Fruit fly (Drosophila melanogaster) whole organism, wandering third instar larva: ENCODE measurements around the gene mRpS26.

Experiments
- CG32264 ChIP-seq: fragments of 200-800 bp; sonication (Bioruptor generic); optimal IDR thresholded peaks from 2 replicates; lab custom pipeline; 2016; ENCODE audit warnings: missing biosample characterization, missing genetic modification characterization
- CrebA ChIP-seq: fragments of 200-800 bp; sonication (Bioruptor generic); optimal IDR thresholded peaks from 2 replicates; lab custom pipeline; 2016; ENCODE audit warnings: missing biosample characterization, mild to moderate bottlenecking, missing genetic modification characterization, borderline replicate concordance
- Dfd ChIP-seq: fragments of >200 bp; optimal IDR thresholded peaks from 2 replicates; lab custom pipeline; 2017; ENCODE audit warnings: missing biosample characterization, missing genetic modification characterization
- Dif ChIP-seq: fragments of 200-275, 200-300 bp; sonication (Bioruptor generic); optimal IDR thresholded peaks from 2 replicates; lab custom pipeline; 2018; ENCODE audit warnings: missing biosample characterization, missing genetic modification characterization; ENCODE audit not compliant: partially characterized antibody
- GATAd ChIP-seq: sonication (Bioruptor generic); optimal IDR thresholded peaks from 2 replicates; lab custom pipeline; 2016; ENCODE audit warnings: missing biosample characterization, missing genetic modification characterization
- HLH106 ChIP-seq: fragments of 200-800 bp; optimal IDR thresholded peaks from 3 replicates; lab custom pipeline; 2019; ENCODE audit warnings: missing biosample characterization, mild to moderate bottlenecking, missing genetic modification characterization, moderate library complexity
- Hnf4 ChIP-seq: fragments of 200-800 bp; sonication (Bioruptor generic); optimal IDR thresholded peaks from 2 replicates; lab custom pipeline; 2016; ENCODE audit warnings: missing biosample characterization, mild to moderate bottlenecking, missing genetic modification characterization
- Hr78 ChIP-seq: fragments of >200 bp; optimal IDR thresholded peaks from 2 replicates; lab custom pipeline; 2017; ENCODE audit warnings: missing biosample characterization, missing genetic modification characterization
- Hr83 ChIP-seq: fragments of 200-300 bp; sonication (Bioruptor generic); optimal IDR thresholded peaks from 2 replicates; lab custom pipeline; 2016; ENCODE audit warnings: missing biosample characterization, mild to moderate bottlenecking, missing genetic modification characterization, moderate library complexity; ENCODE audit not compliant: poor library complexity, severe bottlenecking
- Mio ChIP-seq: sonication (Bioruptor generic); optimal IDR thresholded peaks from 2 replicates; lab custom pipeline; 2016; ENCODE audit warnings: missing biosample characterization, missing genetic modification characterization
- N ChIP-seq: fragments of >200 bp; optimal IDR thresholded peaks from 2 replicates; lab custom pipeline; 2018; ENCODE audit warnings: missing biosample characterization, missing external identifiers, missing genetic modification characterization
- OdsH ChIP-seq: fragments of 200-800 bp; sonication (Bioruptor generic); optimal IDR thresholded peaks from 2 replicates; lab custom pipeline; 2016; ENCODE audit warnings: missing biosample characterization, mild to moderate bottlenecking, missing genetic modification characterization
- Rel ChIP-seq, 2 experiments: fragments of 200-800 bp; sonication (Bioruptor generic) in 1 of 2; optimal IDR thresholded peaks; 2 replicates in 1 of 2; 3 replicates in 1 of 2; lab custom pipeline; 2016 to 2019; ENCODE audit warnings: mild to moderate bottlenecking in 2 of 2, missing biosample characterization in 2 of 2, missing genetic modification characterization in 2 of 2, moderate library complexity in 1 of 2
- Sp1 ChIP-seq: fragments of 200-800 bp; sonication (Bioruptor generic); optimal IDR thresholded peaks from 3 replicates; lab custom pipeline; 2019; ENCODE audit warnings: missing biosample characterization, mild to moderate bottlenecking, missing genetic modification characterization, moderate library complexity
- Vsx2 ChIP-seq: fragments of 200-300, 225-300 bp; sonication (Bioruptor generic); optimal IDR thresholded peaks from 2 replicates; lab custom pipeline; 2018; ENCODE audit warnings: missing biosample characterization, missing genetic modification characterization; ENCODE audit not compliant: partially characterized antibody
- br ChIP-seq: fragments of 200-800 bp; sonication (Bioruptor generic); optimal IDR thresholded peaks from 2 replicates; lab custom pipeline; 2016; ENCODE audit warnings: missing biosample characterization, missing genetic modification characterization
- brk ChIP-seq: fragments of 200-800 bp; sonication (Bioruptor generic); optimal IDR thresholded peaks from 2 replicates; lab custom pipeline; 2016; ENCODE audit warnings: missing biosample characterization, mild to moderate bottlenecking, missing genetic modification characterization
- dl ChIP-seq, 2 experiments: fragments of 175-275, 200-275 bp in 1 of 2; fragments of 200-275 bp in 1 of 2; sonication (Bioruptor generic); optimal IDR thresholded peaks; lab custom pipeline; 2018; ENCODE audit warnings: mild to moderate bottlenecking in 2 of 2, missing biosample characterization in 2 of 2, missing genetic modification characterization in 2 of 2, moderate library complexity in 2 of 2; ENCODE audit not compliant: partially characterized antibody in 2 of 2, insufficient read depth in 1 of 2
- dsf ChIP-seq: sonication (Bioruptor generic); optimal IDR thresholded peaks from 2 replicates; lab custom pipeline; 2016; ENCODE audit warnings: missing biosample characterization, missing genetic modification characterization, borderline replicate concordance
- ey ChIP-seq: fragments of 200-800 bp; sonication (Bioruptor generic); optimal IDR thresholded peaks from 2 replicates; lab custom pipeline; 2016; ENCODE audit warnings: missing biosample characterization, missing genetic modification characterization
- foxo ChIP-seq, 2 experiments: fragments of 200-800 bp; sonication (Bioruptor generic); optimal IDR thresholded peaks; 2 replicates in 1 of 2; 3 replicates in 1 of 2; lab custom pipeline; 2016 to 2017; ENCODE audit warnings: missing biosample characterization in 2 of 2, missing genetic modification characterization in 2 of 2
- h ChIP-seq: fragments of 200-800 bp; sonication (Bioruptor generic); optimal IDR thresholded peaks from 3 replicates; lab custom pipeline; 2016; ENCODE audit warnings: missing biosample characterization, mild to moderate bottlenecking, missing genetic modification characterization
- jim ChIP-seq: fragments of 175-275, 200-325 bp; sonication (Bioruptor generic); optimal IDR thresholded peaks from 2 replicates; lab custom pipeline; 2016; ENCODE audit warnings: missing biosample characterization, mild to moderate bottlenecking, missing genetic modification characterization
- lola ChIP-seq: fragments of >200 bp; optimal IDR thresholded peaks from 2 replicates; lab custom pipeline; 2017; ENCODE audit warnings: missing biosample characterization, missing genetic modification characterization
- pan ChIP-seq: fragments of >200 bp; optimal IDR thresholded peaks from 2 replicates; lab custom pipeline; 2017
- psq ChIP-seq: fragments of 200-800 bp; sonication (Bioruptor generic); optimal IDR thresholded peaks from 3 replicates; lab custom pipeline; 2017; ENCODE audit warnings: missing biosample characterization, mild to moderate bottlenecking, missing genetic modification characterization, moderate library complexity
- rgr ChIP-seq: fragments of 200-800 bp; sonication (Bioruptor generic); optimal IDR thresholded peaks from 3 replicates; lab custom pipeline; 2016; ENCODE audit warnings: missing biosample characterization, mild to moderate bottlenecking, missing genetic modification characterization
- sage ChIP-seq: fragments of 200-800 bp; sonication (Bioruptor generic); optimal IDR thresholded peaks from 2 replicates; lab custom pipeline; 2016; ENCODE audit warnings: missing biosample characterization, mild to moderate bottlenecking, missing genetic modification characterization
- sv ChIP-seq: fragments of 200-800 bp; sonication (Bioruptor generic); optimal IDR thresholded peaks from 3 replicates; lab custom pipeline; 2016; ENCODE audit warnings: missing biosample characterization, missing genetic modification characterization
- woc ChIP-seq: sonication (Bioruptor generic); optimal IDR thresholded peaks from 2 replicates; lab custom pipeline; 2016; ENCODE audit warnings: missing biosample characterization, mild to moderate bottlenecking, missing genetic modification characterization

The mRpS26 gene

DNA sequence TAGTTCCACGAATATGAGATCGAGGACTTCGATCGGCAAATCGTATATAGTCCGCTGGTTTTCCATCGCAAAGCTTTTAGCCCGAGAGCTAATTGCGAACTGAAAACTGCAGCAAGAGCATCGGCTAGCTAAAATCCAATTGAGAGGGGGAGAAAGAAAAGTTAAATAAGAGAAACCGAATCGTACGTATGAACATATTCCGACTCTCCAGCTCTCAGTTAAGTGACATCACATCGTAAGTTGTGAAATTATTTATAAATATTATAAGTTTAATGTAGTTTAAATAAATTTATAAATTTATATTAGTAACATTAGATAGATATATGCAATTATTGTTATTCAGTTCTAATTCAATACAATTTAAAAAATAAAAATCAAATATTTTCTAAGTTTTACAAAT is 36.3 kb upstream of the mRpS26 start, which contains the start of gene CG44006:
Gene CG44006, minus strand, starts transcription at position 101 of the 400 bp plus-strand sequence.
- TF ChIP-seq N (GFP tag; lab: Kevin White, UChicago) (no peak), Hr83 (GFP tag; lab: Kevin White, UChicago) (no peak), Rel (GFP tag; optimal IDR thresholded peaks at IDR 0.05; lab: Kevin White, UChicago) (no peak), Rel (tag; optimal IDR thresholded peaks at IDR 0.05; lab: Kevin White, UChicago) (no peak), Mio (no peak), brk (GFP tag; lab: Kevin White, UChicago) (no peak), foxo (GFP tag; optimal IDR thresholded peaks at IDR 0.05; lab: Kevin White, UChicago) (no peak), Hr78 (GFP tag; lab: Kevin White, UChicago) (no peak), dl (GFP tag; optimal IDR thresholded peaks at IDR 0.05; lab: Kevin White, UChicago; ENCODE audit: insufficient read depth in 1 of 2, partially characterized antibody in 2 of 2) (no peak), Vsx2 (GFP tag; lab: Kevin White, UChicago) (no peak), ey (no peak), woc (GFP tag; lab: Kevin White, UChicago) (no peak), Dif (no peak), lola (GFP tag; lab: Kevin White, UChicago) (no peak), CG32264 (GFP tag; lab: Kevin White, UChicago) (no peak)
- TF ChIP-seq, all 38 proteins: peak for 0

DNA sequence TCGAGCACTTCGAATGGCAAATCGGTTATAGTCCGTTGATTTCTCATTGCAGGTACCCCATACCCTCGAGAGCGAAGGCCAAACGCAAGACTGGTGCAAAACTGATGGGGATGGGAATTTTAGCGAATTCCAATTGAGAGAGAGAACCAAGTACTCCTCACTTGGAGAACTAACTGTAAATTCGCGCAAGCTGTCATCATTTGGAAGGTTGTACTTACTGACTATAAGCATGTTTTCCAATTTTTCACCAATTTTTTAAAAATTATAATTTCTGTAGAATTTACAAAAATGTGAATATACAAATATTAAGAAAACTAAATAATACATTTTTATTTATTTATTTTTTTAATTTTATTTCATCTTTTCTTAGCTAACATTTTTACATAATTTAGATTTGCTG is 34.4 kb upstream of the mRpS26 start, which contains the start of gene CG44005:
Gene CG44005, minus strand, starts transcription at position 101 of the 400 bp plus-strand sequence.
- TF ChIP-seq brk (GFP tag; lab: Kevin White, UChicago), result no peak
- no peak for TF ChIP-seq pan (lab: Kevin White, UChicago)
- TF ChIP-seq HLH106 (tag; lab: Kevin White, UChicago), result no peak
- no peak for TF ChIP-seq sage (GFP tag; lab: Kevin White, UChicago)
- no peak for TF ChIP-seq dl (GFP tag; optimal IDR thresholded peaks at IDR 0.05; lab: Kevin White, UChicago; ENCODE audit: insufficient read depth in 1 of 2, partially characterized antibody in 2 of 2)
- TF ChIP-seq sv (GFP tag; lab: Kevin White, UChicago), result no peak
- TF ChIP-seq CrebA (GFP tag; lab: Kevin White, UChicago), result no peak
- no peak for TF ChIP-seq jim (GFP tag; lab: Kevin White, UChicago)
- TF ChIP-seq Rel (GFP tag; optimal IDR thresholded peaks at IDR 0.05; lab: Kevin White, UChicago), result no peak
- no peak for TF ChIP-seq Rel (tag; optimal IDR thresholded peaks at IDR 0.05; lab: Kevin White, UChicago)
- no peak for TF ChIP-seq GATAd (GFP tag; lab: Kevin White, UChicago)
- no peak for TF ChIP-seq rgr (GFP tag; lab: Kevin White, UChicago)
- no peak for TF ChIP-seq Dfd (GFP tag; lab: Kevin White, UChicago)

DNA sequence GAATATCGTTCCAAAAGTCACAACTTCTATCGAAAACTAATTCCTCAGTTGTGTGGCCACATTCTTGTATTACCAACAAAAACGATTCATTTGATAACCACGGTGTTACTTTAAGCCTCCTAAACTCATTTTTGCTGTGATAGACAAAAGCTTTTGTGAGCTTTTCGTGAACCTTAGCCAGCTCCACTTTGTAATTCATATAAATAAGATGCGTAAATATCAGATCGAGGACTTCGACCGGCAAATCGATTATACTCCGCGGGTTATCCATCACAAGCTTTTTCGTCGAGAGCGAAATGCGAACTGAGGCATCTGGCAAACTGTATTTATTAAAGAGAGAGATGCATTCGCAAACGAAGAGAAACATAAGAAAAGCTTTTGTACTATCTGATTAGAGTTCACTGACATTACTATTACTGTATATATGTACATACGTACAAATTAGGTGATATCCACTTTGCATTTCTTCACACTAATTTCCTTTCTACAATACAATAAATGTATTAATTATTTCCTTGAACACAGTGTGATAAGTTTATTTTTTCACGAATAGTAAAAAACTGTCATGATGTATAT is 32.7 kb upstream of the mRpS26 start, which contains the start of gene CG44004:
Gene CG44004, minus strand, starts transcription at position 305 of the 576 bp plus-strand sequence.
- no peak for TF ChIP-seq br (GFP tag; lab: Kevin White, UChicago)
- no peak for TF ChIP-seq Sp1
- no peak for TF ChIP-seq sage (GFP tag; lab: Kevin White, UChicago)
- TF ChIP-seq psq (GFP tag; lab: Kevin White, UChicago), result no peak
- no peak for TF ChIP-seq lola (GFP tag; lab: Kevin White, UChicago)
- TF ChIP-seq foxo (GFP tag; optimal IDR thresholded peaks at IDR 0.05; lab: Kevin White, UChicago), result no peak
- no peak for TF ChIP-seq HLH106 (tag; lab: Kevin White, UChicago)
- TF ChIP-seq jim (GFP tag; lab: Kevin White, UChicago), result no peak
- TF ChIP-seq CG32264 (GFP tag; lab: Kevin White, UChicago), result no peak
- TF ChIP-seq OdsH (GFP tag; lab: Kevin White, UChicago), result no peak
- no peak for TF ChIP-seq h (GFP tag; lab: Kevin White, UChicago)
- TF ChIP-seq Dfd (GFP tag; lab: Kevin White, UChicago), result no peak
- TF ChIP-seq Hr83 (GFP tag; lab: Kevin White, UChicago), result no peak
- no peak for TF ChIP-seq GATAd (GFP tag; lab: Kevin White, UChicago)
- no peak for TF ChIP-seq N (GFP tag; lab: Kevin White, UChicago)
- TF ChIP-seq pan (lab: Kevin White, UChicago), result no peak
- no peak for TF ChIP-seq dsf (GFP tag; lab: Kevin White, UChicago)
- TF ChIP-seq Hnf4 (GFP tag; lab: Kevin White, UChicago), result no peak
- no peak for TF ChIP-seq brk (GFP tag; lab: Kevin White, UChicago)
- TF ChIP-seq CrebA (GFP tag; lab: Kevin White, UChicago), result no peak
